Fruit fly (Drosophila melanogaster) whole organism, embryonic: ENCODE data around the gene CG15286.

Source experiments
- Awh ChIP-seq: fragments of 200-800 bp; sonication (Bioruptor generic); IDR thresholded peaks from 2 replicates; pipeline ENCODE4, ENCODE4 v1.3.6; 2022; ENCODE audit warnings: missing biosample characterization, missing genetic modification characterization
- B-H2 ChIP-seq: fragments of 200-800 bp; sonication (Bioruptor generic); optimal IDR thresholded peaks from 2 replicates; lab custom pipeline; 2018; ENCODE audit warnings: missing biosample characterization, mild to moderate bottlenecking, missing genetic modification characterization
- C15 ChIP-seq: fragments of 200-800 bp; sonication (Bioruptor generic); IDR thresholded peaks from 3 replicates; pipeline ENCODE4 v1.3.6; 2022; ENCODE audit warnings: missing biosample characterization, missing genetic modification characterization
- CG10431 ChIP-seq: fragments of 200-800 bp; sonication (Bioruptor generic); optimal IDR thresholded peaks from 3 replicates; lab custom pipeline; 2018; ENCODE audit warnings: missing biosample characterization, mild to moderate bottlenecking, missing genetic modification characterization
- CG11093 ChIP-seq: fragments of 200-800 bp; sonication (Bioruptor generic); IDR thresholded peaks from 3 replicates; pipeline ENCODE4 v1.3.6; 2022; ENCODE audit warnings: missing biosample characterization, missing genetic modification characterization
- CG1233 ChIP-seq: fragments of 200-800 bp; sonication (Bioruptor generic); optimal IDR thresholded peaks from 4 replicates; lab custom pipeline; 2018; ENCODE audit warnings: missing biosample characterization, mild to moderate bottlenecking, missing genetic modification characterization
- CG12391 ChIP-seq: fragments of 200-800 bp; sonication (Bioruptor generic); optimal IDR thresholded peaks from 3 replicates; lab custom pipeline; 2018; ENCODE audit warnings: missing biosample characterization, mild to moderate bottlenecking, missing genetic modification characterization, moderate library complexity
- CG1647 ChIP-seq: fragments of 200-800 bp; sonication (Bioruptor generic); optimal IDR thresholded peaks from 3 replicates; lab custom pipeline; 2016; ENCODE audit warnings: missing biosample characterization, missing genetic modification characterization
- CG16779 ChIP-seq: fragments of 200-800 bp; sonication (Bioruptor generic); IDR thresholded peaks from 2 replicates; pipeline ENCODE4 v1.3.6; 2022; ENCODE audit warnings: missing biosample characterization, missing genetic modification characterization
- CG16815 ChIP-seq: fragments of 200-800 bp; sonication (Bioruptor generic); optimal IDR thresholded peaks from 3 replicates; lab custom pipeline; 2017; ENCODE audit warnings: missing biosample characterization, mild to moderate bottlenecking, missing genetic modification characterization
- CG18619 ChIP-seq: fragments of 200-800 bp; sonication (Bioruptor generic); optimal IDR thresholded peaks from 3 replicates; lab custom pipeline; 2017; ENCODE audit warnings: missing biosample characterization, mild to moderate bottlenecking, missing genetic modification characterization
- CG2129 ChIP-seq: fragments of 200-800 bp; sonication (Bioruptor generic); IDR thresholded peaks from 2 replicates; pipeline ENCODE4 v1.3.6; 2022; ENCODE audit warnings: missing biosample characterization, missing genetic modification characterization; ENCODE audit not compliant: partially characterized antibody
- CG2875 ChIP-seq: fragments of 200-800 bp; sonication (Bioruptor generic); optimal IDR thresholded peaks from 2 replicates; lab custom pipeline; 2017; ENCODE audit warnings: missing biosample characterization, mild to moderate bottlenecking, missing genetic modification characterization, missing genetic modification reagents
- CG30020 ChIP-seq: fragments of 200-800 bp; optimal IDR thresholded peaks from 2 replicates; lab custom pipeline; 2019; ENCODE audit warnings: missing biosample characterization, mild to moderate bottlenecking, missing genetic modification characterization, moderate library complexity
- CG32772 ChIP-seq: fragments of 200-800 bp; sonication (Bioruptor generic); IDR thresholded peaks from 2 replicates; pipeline ENCODE4 v1.3.6; 2022; ENCODE audit warnings: missing biosample characterization, missing genetic modification characterization
- CG33213 ChIP-seq: fragments of 200-800 bp; sonication (Bioruptor generic); optimal IDR thresholded peaks from 3 replicates; lab custom pipeline; 2016; ENCODE audit warnings: missing biosample characterization, missing genetic modification characterization
- CG4730 ChIP-seq: fragments of 200-800 bp; sonication (Bioruptor generic); IDR thresholded peaks from 2 replicates; pipeline ENCODE4 v1.3.6; 2022; ENCODE audit warnings: missing biosample characterization, missing genetic modification characterization
- CG6683 ChIP-seq: fragments of 200-800 bp; sonication (Bioruptor generic); optimal IDR thresholded peaks from 2 replicates; lab custom pipeline; 2017; ENCODE audit warnings: missing biosample characterization, mild to moderate bottlenecking, missing genetic modification characterization, missing genetic modification reagents
- CG6791 ChIP-seq: fragments of 200-800 bp; sonication (Bioruptor generic); IDR thresholded peaks from 3 replicates; pipeline ENCODE4 v1.3.6; 2022; ENCODE audit warnings: missing biosample characterization, missing genetic modification characterization; ENCODE audit not compliant: partially characterized antibody
- CG7357 ChIP-seq: fragments of 200-800 bp; sonication (Bioruptor generic); IDR thresholded peaks from 3 replicates; pipeline ENCODE4 v1.3.6; 2022; ENCODE audit warnings: missing biosample characterization, missing genetic modification characterization
- CG7987 ChIP-seq: fragments of 200-800 bp; sonication (Bioruptor generic); optimal IDR thresholded peaks from 2 replicates; lab custom pipeline; 2018; ENCODE audit warnings: missing biosample characterization, mild to moderate bottlenecking, missing genetic modification characterization, moderate library complexity
- D19B ChIP-seq: fragments of 200-800 bp; sonication (Bioruptor generic); optimal IDR thresholded peaks from 2 replicates; lab custom pipeline; 2017; ENCODE audit warnings: missing biosample characterization, mild to moderate bottlenecking, missing genetic modification characterization
- Dll ChIP-seq: fragments of 200-800 bp; sonication (Bioruptor generic); IDR thresholded peaks from 4 replicates; pipeline ENCODE4 v1.3.6; 2022; ENCODE audit warnings: missing biosample characterization, missing genetic modification characterization; ENCODE audit not compliant: partially characterized antibody
- Drgx ChIP-seq: fragments of 200-800 bp; sonication (Bioruptor generic); IDR thresholded peaks from 2 replicates; pipeline ENCODE4 v1.3.6; 2022; ENCODE audit warnings: missing biosample characterization, missing genetic modification characterization
- H15 ChIP-seq: fragments of 200-800 bp; sonication (Bioruptor generic); IDR thresholded peaks from 3 replicates; pipeline ENCODE4 v1.3.6; 2022; ENCODE audit warnings: missing biosample characterization, missing genetic modification characterization
- HLH54F ChIP-seq: fragments of 200-800 bp; sonication (Bioruptor generic); optimal IDR thresholded peaks from 3 replicates; lab custom pipeline; 2016; ENCODE audit warnings: missing biosample characterization, missing genetic modification characterization
- Meics ChIP-seq: fragments of 200-800 bp; sonication (Bioruptor generic); optimal IDR thresholded peaks from 2 replicates; lab custom pipeline; 2017; ENCODE audit warnings: missing biosample characterization, mild to moderate bottlenecking, missing genetic modification characterization
- NC2β ChIP-seq: fragments of 200-800 bp; sonication (Bioruptor generic); optimal IDR thresholded peaks from 2 replicates; lab custom pipeline; 2016; ENCODE audit warnings: missing biosample characterization, missing genetic modification characterization
- NFAT ChIP-seq: fragments of 200-800 bp; sonication (Bioruptor generic); IDR thresholded peaks from 2 replicates; pipeline ENCODE4 v1.3.6; 2022; ENCODE audit warnings: missing biosample characterization, missing genetic modification characterization
- Scr ChIP-seq: fragments of 200-800 bp; sonication (Bioruptor generic); IDR thresholded peaks from 2 replicates; pipeline ENCODE4 v1.3.6; 2022; ENCODE audit warnings: missing biosample characterization, missing genetic modification characterization; ENCODE audit not compliant: partially characterized antibody
- Six4 ChIP-seq: fragments of 200-800 bp; sonication (Bioruptor generic); optimal IDR thresholded peaks from 2 replicates; lab custom pipeline; 2016; ENCODE audit warnings: missing biosample characterization, missing genetic modification characterization
- Sox100B ChIP-seq: fragments of 200-800 bp; sonication (Bioruptor generic); optimal IDR thresholded peaks from 3 replicates; lab custom pipeline; 2018; ENCODE audit warnings: missing biosample characterization, mild to moderate bottlenecking, missing genetic modification characterization
- Sry-β ChIP-seq: fragments of 200-800 bp; sonication (Bioruptor generic); optimal IDR thresholded peaks from 2 replicates; lab custom pipeline; 2018; ENCODE audit warnings: missing biosample characterization, mild to moderate bottlenecking, missing genetic modification characterization, moderate library complexity
- Stat92E ChIP-seq, 3 experiments: fragments of >200 bp in 2 of 3; fragments of 200-800 bp in 1 of 3; sonication (Bioruptor generic) in 1 of 3; optimal IDR thresholded peaks; 2 replicates each; lab custom pipeline; 2017 to 2019; ENCODE audit warnings: missing biosample characterization in 3 of 3, missing genetic modification characterization in 3 of 3, mild to moderate bottlenecking in 1 of 3, moderate library complexity in 1 of 3
- Vsx1 ChIP-seq: fragments of 200-800 bp; sonication (Bioruptor generic); optimal IDR thresholded peaks from 2 replicates; lab custom pipeline; 2017; ENCODE audit warnings: missing biosample characterization, mild to moderate bottlenecking, missing genetic modification characterization, missing genetic modification reagents
- ara ChIP-seq: fragments of 200-800 bp; sonication (Bioruptor generic); IDR thresholded peaks from 2 replicates; pipeline ENCODE4 v1.3.6; 2022; ENCODE audit warnings: missing biosample characterization, missing genetic modification characterization
- ash1 ChIP-seq: fragments of 200-800 bp; sonication (Bioruptor generic); optimal IDR thresholded peaks from 2 replicates; lab custom pipeline; 2018; ENCODE audit warnings: missing biosample characterization, mild to moderate bottlenecking, missing genetic modification characterization
- cad ChIP-seq: fragments of >200 bp; optimal IDR thresholded peaks from 2 replicates; lab custom pipeline; 2017; ENCODE audit warnings: missing biosample characterization, missing genetic modification characterization
- chinmo ChIP-seq: fragments of 200-800 bp; sonication (Bioruptor generic); IDR thresholded peaks from 4 replicates; pipeline ENCODE4 v1.3.6; 2022; ENCODE audit warnings: missing biosample characterization, missing genetic modification characterization; ENCODE audit not compliant: partially characterized antibody
- gfzf ChIP-seq: fragments of 200-800 bp; sonication (Bioruptor generic); optimal IDR thresholded peaks from 2 replicates; lab custom pipeline; 2016; ENCODE audit warnings: missing biosample characterization, mild to moderate bottlenecking, missing genetic modification characterization, moderate library complexity
- hb ChIP-seq: fragments of 200-800 bp; sonication (Bioruptor generic); IDR thresholded peaks from 3 replicates; pipeline ENCODE4 v1.3.6; 2022; ENCODE audit warnings: missing biosample characterization, missing genetic modification characterization; ENCODE audit not compliant: partially characterized antibody
- hkb ChIP-seq, 2 experiments: fragments of 200-800 bp in 1 of 2; fragments of >200 bp in 1 of 2; sonication (Bioruptor generic) in 1 of 2; IDR thresholded peaks in 1 of 2; optimal IDR thresholded peaks in 1 of 2; 2 replicates each; pipeline versions ENCODE4 v1.3.6 to Lab custom; 2017 to 2022; ENCODE audit warnings: missing biosample characterization in 1 of 2, missing genetic modification characterization in 1 of 2
- knrl ChIP-seq: fragments of 200-800 bp; sonication (Bioruptor generic); IDR thresholded peaks from 3 replicates; pipeline ENCODE4 v1.3.6; 2022; ENCODE audit warnings: missing biosample characterization, missing genetic modification characterization; ENCODE audit not compliant: partially characterized antibody
- luna ChIP-seq: fragments of 200-800 bp; sonication (Bioruptor generic); optimal IDR thresholded peaks from 2 replicates; lab custom pipeline; 2016; ENCODE audit warnings: missing biosample characterization, missing genetic modification characterization
- nerfin-1 ChIP-seq: fragments of 200-800 bp; sonication (Bioruptor generic); optimal IDR thresholded peaks from 3 replicates; lab custom pipeline; 2019; ENCODE audit warnings: missing biosample characterization, mild to moderate bottlenecking, missing genetic modification characterization, moderate library complexity
- odd ChIP-seq: fragments of 200-800 bp; sonication (Bioruptor generic); optimal IDR thresholded peaks from 2 replicates; lab custom pipeline; 2017; ENCODE audit warnings: missing biosample characterization, mild to moderate bottlenecking, missing genetic modification characterization
- so ChIP-seq: fragments of 200-800 bp; sonication (Bioruptor generic); IDR thresholded peaks from 3 replicates; pipeline ENCODE4 v1.3.6; 2022; ENCODE audit warnings: missing biosample characterization, missing genetic modification characterization
- sob ChIP-seq: fragments of 200-800 bp; sonication (Bioruptor generic); IDR thresholded peaks from 2 replicates; pipeline ENCODE4 v1.3.6; 2022; ENCODE audit warnings: missing biosample characterization, missing genetic modification characterization
- tgo ChIP-seq: fragments of 200-800 bp; sonication (Bioruptor generic); IDR thresholded peaks from 3 replicates; pipeline ENCODE4 v1.3.6; 2022; ENCODE audit warnings: missing biosample characterization, missing genetic modification characterization
- unpg ChIP-seq: fragments of 200-800 bp; sonication (Bioruptor generic); optimal IDR thresholded peaks from 3 replicates; lab custom pipeline; 2018; ENCODE audit warnings: missing biosample characterization, mild to moderate bottlenecking, missing genetic modification characterization, moderate library complexity

Gene CG15286

DNA sequence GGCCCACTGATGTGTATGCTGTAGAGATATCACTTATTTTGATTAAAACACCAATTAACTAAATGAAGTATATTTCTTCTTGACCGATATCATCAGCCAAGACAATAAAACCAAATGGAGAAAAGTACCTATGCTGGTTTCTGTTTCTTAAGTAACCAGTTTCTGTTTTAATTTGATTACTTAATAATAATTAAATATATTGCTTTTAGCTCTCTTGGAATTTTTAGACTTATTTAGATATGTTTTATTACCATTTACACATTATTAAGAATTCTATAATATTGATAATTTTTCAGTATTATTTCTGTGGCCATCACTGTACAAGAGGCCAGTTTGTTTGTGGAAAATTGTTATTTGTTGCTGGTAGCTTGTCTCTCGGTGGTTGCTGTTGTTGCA lies 29.2 kb downstream of the CG15286 start (continued):
- TF ChIP-seq CG18619 (GFP tag; lab: Kevin White, UChicago) (no peak), CG1233 (peak; percentile 23), CG2875 (GFP tag; lab: Kevin White, UChicago) (peak; percentile 17), luna (GFP tag; lab: Kevin White, UChicago) (no peak), knrl (no peak), chinmo (GFP tag; lab: Robert Waterston, UW) (no peak), CG7987 (no peak), sob (GFP tag; lab: Robert Waterston, UW) (no peak), CG6683 (GFP tag; lab: Kevin White, UChicago) (peak; percentile 12), H15 (GFP tag; lab: Robert Waterston, UW) (no peak), Drgx (peak; percentile 61; the same call in 1 of the 2 replicates), CG10431 (GFP tag; lab: Kevin White, UChicago) (no peak), gfzf (GFP tag; lab: Kevin White, UChicago) (no peak), CG12391 (tag; lab: Kevin White, UChicago) (no peak), ara (GFP tag; lab: Robert Waterston, UW) (no peak), Six4 (GFP tag; lab: Kevin White, UChicago) (peak; percentile 22), Stat92E (GFP tag; optimal IDR thresholded peaks at IDR 0.05; lab: Kevin White, UChicago) (no peak), Meics (GFP tag; lab: Kevin White, UChicago) (peak; percentile 58), CG32772 (GFP tag; lab: Robert Waterston, UW) (no peak), CG7357 (GFP tag; lab: Robert Waterston, UW) (no peak), NC2β (GFP tag; lab: Kevin White, UChicago) (no peak), ash1 (no peak), CG16779 (GFP tag; lab: Robert Waterston, UW) (no peak), CG33213 (GFP tag; lab: Kevin White, UChicago) (no peak), B-H2 (GFP tag; lab: Kevin White, UChicago) (no peak), CG2129 (no peak), Vsx1 (no peak), Sry-β (GFP tag; lab: Kevin White, UChicago) (no peak), Dll (GFP tag; lab: Robert Waterston, UW) (no peak), CG11093 (GFP tag; lab: Robert Waterston, UW) (0 out of 3 replicates have a peak, but pooled peaks have one; percentile 30), CG4730 (0 out of 2 replicates have a peak, but pooled peaks have one; percentile 7), CG6791 (no peak), hb (GFP tag; lab: Robert Waterston, UW) (no peak), so (no peak; the same call in 2 of the 3 replicates), CG1647 (GFP tag; lab: Kevin White, UChicago) (no peak), Awh (GFP tag; lab: Robert Waterston, UW) (no peak), hkb (optimal IDR thresholded peaks at IDR 0.05; lab: Kevin White, UChicago) (no peak), hkb (GFP tag; IDR thresholded peaks at IDR 0.05; lab: Robert Waterston, UW) (peak; percentile 63), CG30020 (peak; percentile 3), tgo (GFP tag; lab: Robert Waterston, UW) (0 out of 3 replicates have a peak, but pooled peaks have one; percentile 23), Sox100B (GFP tag; lab: Kevin White, UChicago) (peak; percentile 82), odd (GFP tag; lab: Kevin White, UChicago) (no peak), cad (GFP tag; lab: Kevin White, UChicago) (no peak), NFAT (no peak), CG16815 (GFP tag; lab: Kevin White, UChicago) (peak; percentile 12), C15 (GFP tag; lab: Robert Waterston, UW) (no peak), unpg (GFP tag; lab: Kevin White, UChicago) (no peak), HLH54F (GFP tag; lab: Kevin White, UChicago) (no peak), Scr (GFP tag; lab: Robert Waterston, UW) (no peak), nerfin-1 (tag; lab: Kevin White, UChicago) (peak; percentile 42), D19B (GFP tag; lab: Kevin White, UChicago) (no peak)
